Worm (Caenorhabditis elegans) whole organism, L1 larva: ENCODE data around the gene M163.1.

Experiments used
- C04F5.9 ChIP-seq: sonication (generic microtip); optimal IDR thresholded peaks from 2 replicates; lab custom pipeline; 2016; ENCODE audit warnings: missing genetic modification characterization, missing compliant biosample characterization
- C16A3.4 ChIP-seq: fragments of 150-350 bp; optimal IDR thresholded peaks from 2 replicates; lab custom pipeline; 2014; ENCODE audit warnings: missing biosample characterization, missing genetic modification characterization
- C34B4.2 ChIP-seq: sonication (generic microtip); optimal IDR thresholded peaks from 2 replicates; lab custom pipeline; 2017; ENCODE audit warnings: mild to moderate bottlenecking, missing genetic modification characterization, missing compliant biosample characterization
- aly-2 ChIP-seq: fragments of 150-350 bp; optimal IDR thresholded peaks from 2 replicates; lab custom pipeline; 2014; ENCODE audit warnings: missing biosample characterization, missing genetic modification characterization
- blmp-1 ChIP-seq: fragments of 150-350 bp; optimal IDR thresholded peaks from 2 replicates; lab custom pipeline; 2014; ENCODE audit warnings: missing biosample characterization, missing genetic modification characterization
- ceh-8 ChIP-seq: fragments of 200-800 bp; sonication (Bioruptor generic); optimal IDR thresholded peaks from 2 replicates; lab custom pipeline; 2018; ENCODE audit warnings: mild to moderate bottlenecking, missing genetic modification characterization, moderate library complexity, missing compliant biosample characterization
- dsc-1 ChIP-seq: sonication (generic microtip); optimal IDR thresholded peaks from 2 replicates; lab custom pipeline; 2016; ENCODE audit warnings: mild to moderate bottlenecking, missing genetic modification characterization, missing compliant biosample characterization
- efl-1 ChIP-seq, 4 experiments: fragments of 150-350 bp; optimal IDR thresholded peaks in 3 of 4; peaks in 1 of 4; 1 replicate in 1 of 4; 2 replicates in 3 of 4; lab custom pipeline; 2014; ENCODE audit warnings: missing biosample characterization in 2 of 4, missing genetic modification characterization in 2 of 4, missing genetic modification reagents in 2 of 4
- egl-13 ChIP-seq: sonication (generic microtip); optimal IDR thresholded peaks from 2 replicates; lab custom pipeline; 2016; ENCODE audit warnings: missing genotype, missing genetic modification reagents, missing genetic modification characterization, missing compliant biosample characterization
- elt-2 ChIP-seq: sonication (generic microtip); optimal IDR thresholded peaks from 2 replicates; lab custom pipeline; 2016; ENCODE audit warnings: missing genetic modification characterization, mild to moderate bottlenecking, inconsistent platforms, missing compliant biosample characterization, missing genetic modification reagents
- elt-3 ChIP-seq, 6 experiments: fragments of 150-350 bp in 1 of 6; sonication (generic microtip); optimal IDR thresholded peaks; 2 replicates each; lab custom pipeline; 2017 to 2018; ENCODE audit warnings: missing biosample characterization in 6 of 6, missing genetic modification characterization in 6 of 6, inconsistent platforms in 1 of 6
- fkh-10 ChIP-seq: sonication (generic microtip); optimal IDR thresholded peaks from 2 replicates; lab custom pipeline; 2017; ENCODE audit warnings: missing biosample characterization, missing genetic modification reagents, missing genetic modification characterization
- fkh-4 ChIP-seq: sonication (generic microtip); optimal IDR thresholded peaks from 2 replicates; lab custom pipeline; 2016; ENCODE audit warnings: missing compliant biosample characterization, missing genetic modification characterization, borderline replicate concordance
- fkh-8 ChIP-seq: sonication (generic microtip); optimal IDR thresholded peaks from 2 replicates; lab custom pipeline; 2016; ENCODE audit warnings: mild to moderate bottlenecking, missing genetic modification characterization, missing compliant biosample characterization
- hlh-17 ChIP-seq: fragments of 200-800 bp; sonication (Bioruptor generic); optimal IDR thresholded peaks from 2 replicates; lab custom pipeline; 2018; ENCODE audit warnings: missing genetic modification characterization, mild to moderate bottlenecking, missing compliant biosample characterization, moderate library complexity, borderline replicate concordance
- hlh-4 ChIP-seq: sonication (generic microtip); optimal IDR thresholded peaks from 2 replicates; lab custom pipeline; 2016; ENCODE audit warnings: mild to moderate bottlenecking, missing genetic modification characterization, missing compliant biosample characterization
- lin-14 ChIP-seq: fragments of 200-800 bp; sonication (Bioruptor generic); optimal IDR thresholded peaks from 2 replicates; lab custom pipeline; 2018; ENCODE audit warnings: mild to moderate bottlenecking, missing genetic modification characterization, moderate library complexity, missing compliant biosample characterization
- lin-35 ChIP-seq, 2 experiments: fragments of 150-350 bp; optimal IDR thresholded peaks; 2 replicates each; lab custom pipeline; 2014; ENCODE audit warnings: missing biosample characterization in 2 of 2, missing genetic modification characterization in 2 of 2, missing genetic modification reagents in 2 of 2
- lir-3 ChIP-seq: sonication (generic microtip); optimal IDR thresholded peaks from 2 replicates; lab custom pipeline; 2016; ENCODE audit warnings: mild to moderate bottlenecking, missing genetic modification characterization, moderate library complexity, missing compliant biosample characterization; ENCODE audit not compliant: poor library complexity
- lsy-2 ChIP-seq, 2 experiments: fragments of 150-350 bp; optimal IDR thresholded peaks; 2 replicates each; lab custom pipeline; 2014; ENCODE audit warnings: missing biosample characterization in 2 of 2, missing genetic modification characterization in 2 of 2
- nhr-19 ChIP-seq: fragments of 200-800 bp; sonication (Bioruptor generic); conservative IDR thresholded peaks from 2 replicates; pipeline ENCODE4 v1.3.6; 2022; ENCODE audit warnings: missing genetic modification characterization, missing compliant biosample characterization
- nhr-20 ChIP-seq: sonication (generic microtip); optimal IDR thresholded peaks from 2 replicates; lab custom pipeline; 2016; ENCODE audit warnings: mild to moderate bottlenecking, missing genetic modification characterization, missing compliant biosample characterization
- nhr-237 ChIP-seq: fragments of 150-350 bp; optimal IDR thresholded peaks from 2 replicates; lab custom pipeline; 2014; ENCODE audit warnings: missing biosample characterization, missing genetic modification characterization
- nhr-47 ChIP-seq: sonication (generic microtip); optimal IDR thresholded peaks from 2 replicates; lab custom pipeline; 2016; ENCODE audit warnings: mild to moderate bottlenecking, missing genetic modification characterization, moderate library complexity, missing compliant biosample characterization
- nhr-76 ChIP-seq: sonication (generic microtip); optimal IDR thresholded peaks from 2 replicates; lab custom pipeline; 2017; ENCODE audit warnings: missing biosample characterization, missing genetic modification characterization
- nhr-77 ChIP-seq: fragments of 150-350 bp; optimal IDR thresholded peaks from 2 replicates; lab custom pipeline; 2014; ENCODE audit warnings: missing biosample characterization, missing genetic modification characterization
- nhr-84 ChIP-seq: sonication (generic microtip); optimal IDR thresholded peaks from 2 replicates; lab custom pipeline; 2017; ENCODE audit warnings: missing biosample characterization, missing genetic modification characterization
- skn-1 ChIP-seq: fragments of 150-350 bp; optimal IDR thresholded peaks from 2 replicates; lab custom pipeline; 2014; ENCODE audit warnings: missing biosample characterization, missing genetic modification characterization
- snpc-4 ChIP-seq: fragments of 150-350 bp; optimal IDR thresholded peaks from 2 replicates; lab custom pipeline; 2014; ENCODE audit warnings: missing biosample characterization, missing genetic modification characterization
- swsn-7 ChIP-seq: sonication (generic microtip); optimal IDR thresholded peaks from 2 replicates; lab custom pipeline; 2016; ENCODE audit warnings: missing genetic modification characterization, missing compliant biosample characterization
- tbx-2 ChIP-seq: sonication (generic microtip); optimal IDR thresholded peaks from 2 replicates; lab custom pipeline; 2016; ENCODE audit warnings: missing genetic modification characterization, missing compliant biosample characterization
- tlp-1 ChIP-seq: fragments of 150-350 bp; optimal IDR thresholded peaks from 2 replicates; lab custom pipeline; 2014; ENCODE audit warnings: missing biosample characterization, missing genetic modification characterization
- unc-130 ChIP-seq: fragments of 150-350 bp; optimal IDR thresholded peaks from 2 replicates; lab custom pipeline; 2017; ENCODE audit warnings: missing biosample characterization, missing genetic modification characterization, inconsistent platforms
- unc-30 ChIP-seq: sonication (generic microtip); optimal IDR thresholded peaks from 2 replicates; lab custom pipeline; 2017; ENCODE audit warnings: missing biosample characterization, missing genetic modification characterization
- unc-62 ChIP-seq: fragments of 150-350 bp; optimal IDR thresholded peaks from 2 replicates; lab custom pipeline; 2014; ENCODE audit warnings: missing biosample characterization, missing genetic modification reagents, missing genetic modification characterization
- zip-4 ChIP-seq: fragments of 200-800 bp; sonication (Bioruptor generic); optimal IDR thresholded peaks from 2 replicates; lab custom pipeline; 2018; ENCODE audit warnings: mild to moderate bottlenecking, missing genetic modification characterization, moderate library complexity, missing compliant biosample characterization
- ztf-11 ChIP-seq, 2 experiments: sonication (generic microtip); optimal IDR thresholded peaks; 2 replicates each; lab custom pipeline; 2016 to 2017; ENCODE audit warnings: missing genetic modification characterization in 2 of 2, missing biosample characterization in 1 of 2, missing compliant biosample characterization in 1 of 2
- ztf-4 ChIP-seq: fragments of 150-350 bp; optimal IDR thresholded peaks from 2 replicates; lab custom pipeline; 2014; ENCODE audit warnings: missing biosample characterization, missing genetic modification characterization

The M163.1 gene

ce11 chrX:14478193-14478592 lies 25.4 kb downstream of the M163.1 start (continued):
- no peak for TF ChIP-seq blmp-1
- TF ChIP-seq C34B4.2 (tag; lab: Kevin White, UChicago): no peak
- TF ChIP-seq zip-4 (GFP tag; lab: Kevin White, UChicago): peak; percentile 72
- TF ChIP-seq nhr-47: peak; percentile 76
- peak; percentile 61 for TF ChIP-seq fkh-8
- TF ChIP-seq ztf-4 (tag; lab: Kevin White, UChicago): no peak
- no peak for TF ChIP-seq hlh-17 (GFP tag; lab: Kevin White, UChicago)
- no peak for TF ChIP-seq aly-2 (tag; lab: Kevin White, UChicago)
- TF ChIP-seq skn-1 (tag; lab: Kevin White, UChicago): peak; percentile 36
- peak; percentile 26 for TF ChIP-seq nhr-20 (tag; lab: Kevin White, UChicago)
- no peak for TF ChIP-seq elt-3 (tag; optimal IDR thresholded peaks at IDR 0.05; lab: Kevin White, UChicago)
- TF ChIP-seq lin-14: peak; percentile 31
- TF ChIP-seq nhr-77 (tag; lab: Kevin White, UChicago): no peak
- no peak for TF ChIP-seq lin-35 (GFP tag; optimal IDR thresholded peaks at IDR 0.05; lab: Kevin White, UChicago)
- no peak for TF ChIP-seq fkh-10 (GFP tag; lab: Kevin White, UChicago)
- no peak for TF ChIP-seq ztf-11 (tag; optimal IDR thresholded peaks at IDR 0.05; lab: Kevin White, UChicago)
- TF ChIP-seq efl-1 (optimal IDR thresholded peaks at IDR 0.05; lab: Kevin White, UChicago): no peak
- no peak for TF ChIP-seq efl-1 (GFP tag; optimal IDR thresholded peaks at IDR 0.05 in 1 of 2; lab: Kevin White, UChicago)
- no peak for TF ChIP-seq elt-2 (tag; lab: Kevin White, UChicago)
- peak; percentile 90 for TF ChIP-seq egl-13
- no peak for TF ChIP-seq C04F5.9 (tag; lab: Kevin White, UChicago)
- TF ChIP-seq, all 84 proteins: peak for 22

- TF ChIP-seq nhr-47 (peak; percentile 18), dsc-1 (tag; lab: Kevin White, UChicago) (no peak), nhr-20 (tag; lab: Kevin White, UChicago) (peak; percentile 0), unc-130 (no peak), efl-1 (optimal IDR thresholded peaks at IDR 0.05; lab: Kevin White, UChicago) (no peak), efl-1 (GFP tag; optimal IDR thresholded peaks at IDR 0.05 in 1 of 2; lab: Kevin White, UChicago) (no peak), skn-1 (tag; lab: Kevin White, UChicago) (peak; percentile 2), tlp-1 (no peak), nhr-237 (tag; lab: Kevin White, UChicago) (no peak), lsy-2 (tag; optimal IDR thresholded peaks at IDR 0.05; lab: Kevin White, UChicago) (no peak), fkh-4 (tag; lab: Kevin White, UChicago) (no peak), nhr-19 (GFP tag; lab: Robert Waterston, UW) (0 out of 2 replicates have a peak, but pooled peaks have one; percentile 7), swsn-7 (tag; lab: Kevin White, UChicago) (no peak), hlh-4 (no peak), elt-2 (tag; lab: Kevin White, UChicago) (peak; percentile 35), tbx-2 (tag; lab: Kevin White, UChicago) (no peak), C04F5.9 (tag; lab: Kevin White, UChicago) (no peak), ceh-8 (no peak), unc-30 (tag; lab: Kevin White, UChicago) (no peak), unc-62 (GFP tag; lab: Kevin White, UChicago) (no peak), C16A3.4 (tag; lab: Kevin White, UChicago) (no peak), lir-3 (tag; lab: Kevin White, UChicago) (no peak), nhr-84 (no peak), nhr-76 (tag; lab: Kevin White, UChicago) (no peak), fkh-10 (GFP tag; lab: Kevin White, UChicago) (no peak), snpc-4 (peak; percentile 95)
Measured at ce11 chrX:14477338-14477737, 26.3 kb downstream of the M163.1 start.
